Worm (Caenorhabditis elegans): ENCODE measurements around the gene C44B11.1.

The C44B11.1 gene

ce11 chrIII:3174985-3175384 is 19.9 kb downstream of the C44B11.1 start, which contains the start of gene R148.3:
R148.3 (plus strand) TSS chrIII:3175331.
- TF ChIP-seq ceh-6 (GFP tag; optimal IDR thresholded peaks at IDR 0.05) (peak; percentile 37), pax-1 (tag; optimal IDR thresholded peaks at IDR 0.05) (no peak), ceh-19 (GFP tag; optimal IDR thresholded peaks at IDR 0.05) (peak; percentile 72), ceh-30 (tag; optimal IDR thresholded peaks at IDR 0.05) (peak; percentile 6), ets-4 (tag; optimal IDR thresholded peaks at IDR 0.05) (peak; percentile 42), hlh-15 (tag; optimal IDR thresholded peaks at IDR 0.05) (peak; percentile 58), tbx-2 (tag; optimal IDR thresholded peaks at IDR 0.05) (peak; percentile 83), dmd-4 (tag; optimal IDR thresholded peaks at IDR 0.05; ENCODE audit: borderline replicate concordance) (peak; percentile 78), unc-86 (tag; optimal IDR thresholded peaks at IDR 0.05) (peak; percentile 87), sdc-2 (tag; optimal IDR thresholded peaks at IDR 0.05) (peak; percentile 55), che-1 (tag; optimal IDR thresholded peaks at IDR 0.05) (peak; percentile 74), lin-11 (tag; optimal IDR thresholded peaks at IDR 0.05) (peak; percentile 68), ceh-14 (tag; optimal IDR thresholded peaks at IDR 0.05) (peak; percentile 91), tbx-7 (tag; optimal IDR thresholded peaks at IDR 0.05) (no peak), ceh-22 (tag; optimal IDR thresholded peaks at IDR 0.05) (no peak), pag-3 (tag; optimal IDR thresholded peaks at IDR 0.05; ENCODE audit: borderline replicate concordance) (no peak), ama-1 (optimal IDR thresholded peaks at IDR 0.05) (no peak), ahr-1 (tag; optimal IDR thresholded peaks at IDR 0.05) (peak; percentile 85), unc-42 (tag; optimal IDR thresholded peaks at IDR 0.05) (peak; percentile 22), zip-5 (tag; optimal IDR thresholded peaks at IDR 0.05) (peak; percentile 72), fkh-6 (tag; optimal IDR thresholded peaks at IDR 0.05) (peak; percentile 83), ref-2 (tag; optimal IDR thresholded peaks at IDR 0.05) (peak; percentile 76), gmeb-2 (tag; optimal IDR thresholded peaks at IDR 0.05) (peak; percentile 84), unc-55 (GFP tag; optimal IDR thresholded peaks at IDR 0.05) (no peak), npax-4 (tag; optimal IDR thresholded peaks at IDR 0.05) (peak; percentile 70), hlh-30 (tag; optimal IDR thresholded peaks at IDR 0.05; ENCODE audit: insufficient read depth) (no peak), fax-1 (tag; optimal IDR thresholded peaks at IDR 0.05) (peak; percentile 79), K02D7.2 (tag; optimal IDR thresholded peaks at IDR 0.05) (peak; percentile 76), mec-3 (tag; optimal IDR thresholded peaks at IDR 0.05; ENCODE audit: borderline replicate concordance) (no peak), C08G9.2 (tag; optimal IDR thresholded peaks at IDR 0.05) (peak; percentile 64), hlh-6 (tag; optimal IDR thresholded peaks at IDR 0.05) (peak; percentile 86), C38D4.7 (GFP tag; optimal IDR thresholded peaks at IDR 0.05) (peak; percentile 64), rnt-1 (tag; optimal IDR thresholded peaks at IDR 0.05) (peak; percentile 71), nhr-11 (tag; optimal IDR thresholded peaks at IDR 0.05) (no peak), eyg-1 (tag; optimal IDR thresholded peaks at IDR 0.05) (peak; percentile 33), elt-2 (tag; optimal IDR thresholded peaks at IDR 0.05) (peak; percentile 88), pqm-1 (tag; optimal IDR thresholded peaks at IDR 0.05) (no peak), ttx-3 (tag; optimal IDR thresholded peaks at IDR 0.05) (peak; percentile 85), T23F11.4 (GFP tag; optimal IDR thresholded peaks at IDR 0.05) (peak; percentile 68), elt-4 (tag; optimal IDR thresholded peaks at IDR 0.05) (no peak), hlh-13 (GFP tag; optimal IDR thresholded peaks at IDR 0.05) (peak; percentile 15), pha-4 (tag; optimal IDR thresholded peaks at IDR 0.05) (no peak), pat-9 (tag; optimal IDR thresholded peaks at IDR 0.05) (peak; percentile 75), ceh-24 (tag; optimal IDR thresholded peaks at IDR 0.05) (peak; percentile 42), lim-6 (tag; optimal IDR thresholded peaks at IDR 0.05) (peak; percentile 62), ceh-31 (tag; optimal IDR thresholded peaks at IDR 0.05) (peak; percentile 69), ceh-34 (tag; optimal IDR thresholded peaks at IDR 0.05) (peak; percentile 74), sox-2 (GFP tag; IDR thresholded peaks at IDR 0.05) (no peak), ceh-18 (tag; optimal IDR thresholded peaks at IDR 0.05) (peak; percentile 37), syd-9 (tag; optimal IDR thresholded peaks at IDR 0.05) (peak; percentile 66), hlh-8 (tag; optimal IDR thresholded peaks at IDR 0.05) (peak; percentile 75), unc-3 (GFP tag; conservative IDR thresholded peaks at IDR 0.05) (peak; percentile 51; the same call in 1 of the 2 replicates), unc-3 (tag; optimal IDR thresholded peaks at IDR 0.05) (peak; percentile 81), nfya-1 (tag; optimal IDR thresholded peaks at IDR 0.05) (peak; percentile 79)
